Fruit fly (Drosophila melanogaster): Measurements from ENCODE around the gene rha.
A peak's percentile ranks its signal among the peaks of the same experiment; 100 is the strongest.

The rha gene

DNA sequence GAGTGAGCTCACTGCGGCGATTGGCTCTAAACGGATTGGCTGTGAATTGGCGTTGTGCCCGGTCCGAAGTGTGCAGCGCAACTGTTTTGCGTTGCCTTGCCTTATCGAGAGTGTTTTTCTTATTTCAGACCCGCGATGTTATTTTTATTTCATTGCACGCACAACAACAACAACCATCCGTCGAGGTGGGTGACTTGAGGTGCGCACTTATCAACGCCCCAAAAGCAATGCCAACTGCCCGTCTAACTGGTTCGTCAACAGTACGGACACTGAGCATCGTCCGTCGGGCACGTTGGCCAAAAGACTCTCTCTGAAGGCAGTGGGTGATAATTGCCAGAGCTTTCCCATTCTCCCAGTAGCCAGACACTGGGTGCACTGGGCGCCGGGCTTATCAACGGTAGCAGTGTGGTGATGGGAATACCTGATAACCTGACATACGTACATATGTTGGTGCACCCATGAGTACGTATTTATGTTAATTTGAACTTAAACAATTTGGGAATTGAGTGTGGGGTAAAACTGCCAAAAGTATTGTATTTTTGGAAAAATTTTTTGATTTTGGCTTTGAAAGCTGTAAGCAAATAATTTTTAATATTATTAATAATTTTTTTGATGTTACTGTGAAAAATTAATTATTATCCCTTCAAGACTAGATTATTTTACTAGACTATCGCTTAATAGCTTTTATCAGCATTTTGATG lies 44.6 kb upstream of the rha start, which contains the start of gene CG31102 (continued):
- TF ChIP-seq CG6272 (GFP tag; IDR thresholded peaks at IDR 0.05) (no peak), CG15514 (GFP tag; optimal IDR thresholded peaks at IDR 0.05) (no peak), CG4328 (GFP tag; optimal IDR thresholded peaks at IDR 0.05) (no peak), chinmo (GFP tag; IDR thresholded peaks at IDR 0.05; ENCODE audit: partially characterized antibody) (peak; percentile 85; the same call in 3 of the 4 replicates), CG3065 (GFP tag; optimal IDR thresholded peaks at IDR 0.05) (no peak), sc (optimal IDR thresholded peaks at IDR 0.05) (no peak), sc (GFP tag; optimal IDR thresholded peaks at IDR 0.05) (no peak), CG7357 (GFP tag; IDR thresholded peaks at IDR 0.05) (no peak), CG8281 (tag; optimal IDR thresholded peaks at IDR 0.05) (no peak), Dbx (GFP tag; IDR thresholded peaks at IDR 0.05) (0 out of 3 replicates have a peak, but pooled peaks have one; percentile 37), CG14050 (GFP tag; IDR thresholded peaks at IDR 0.05) (no peak), CG13123 (GFP tag; optimal IDR thresholded peaks at IDR 0.05) (no peak), sug (tag; optimal IDR thresholded peaks at IDR 0.05) (peak; percentile 53), schlank (tag; optimal IDR thresholded peaks at IDR 0.05) (no peak), pum (GFP tag; optimal IDR thresholded peaks at IDR 0.05) (no peak), Drgx (GFP tag; IDR thresholded peaks at IDR 0.05) (0 out of 2 replicates have a peak, but pooled peaks have one; percentile 12), CG12769 (tag; optimal IDR thresholded peaks at IDR 0.05) (peak; percentile 80), CG10543 (GFP tag; optimal IDR thresholded peaks at IDR 0.05) (peak; percentile 32), CG6765 (GFP tag; optimal IDR thresholded peaks at IDR 0.05) (no peak), Med (GFP tag) (no peak), az2 (GFP tag; optimal IDR thresholded peaks at IDR 0.05) (no peak), Bgb (GFP tag; IDR thresholded peaks at IDR 0.05; ENCODE audit: partially characterized antibody) (no peak), Meics (GFP tag; optimal IDR thresholded peaks at IDR 0.05) (no peak), Six4 (GFP tag; optimal IDR thresholded peaks at IDR 0.05) (no peak), CG8359 (GFP tag; optimal IDR thresholded peaks at IDR 0.05; ENCODE audit: borderline replicate concordance) (no peak), CG31224 (GFP tag; IDR thresholded peaks at IDR 0.05) (no peak), cwo (GFP tag; optimal IDR thresholded peaks at IDR 0.05) (no peak), emc (GFP tag; optimal IDR thresholded peaks at IDR 0.05) (no peak), CG15269 (tag; optimal IDR thresholded peaks at IDR 0.05) (no peak), gcm (GFP tag; optimal IDR thresholded peaks at IDR 0.05) (no peak), CG9932 (GFP tag; IDR thresholded peaks at IDR 0.05) (no peak), CG30431 (GFP tag; optimal IDR thresholded peaks at IDR 0.05) (no peak), CG2199 (GFP tag; IDR thresholded peaks at IDR 0.05) (no peak), Ets65A (GFP tag) (peak; percentile 58), exex (tag; optimal IDR thresholded peaks at IDR 0.05) (peak; percentile 78), so (GFP tag; IDR thresholded peaks at IDR 0.05) (no peak), CG6813 (GFP tag; optimal IDR thresholded peaks at IDR 0.05) (no peak), CG11398 (GFP tag; optimal IDR thresholded peaks at IDR 0.05) (no peak), CrebB (tag; optimal IDR thresholded peaks at IDR 0.05) (no peak), ftz-f1 (GFP tag; optimal IDR thresholded peaks at IDR 0.05) (no peak), lov (optimal IDR thresholded peaks at IDR 0.05) (no peak), lov (GFP tag; IDR thresholded peaks at IDR 0.05) (no peak), Hand (GFP tag; optimal IDR thresholded peaks at IDR 0.05) (no peak), dimm (GFP tag; IDR thresholded peaks at IDR 0.05) (no peak), CG10979 (tag; optimal IDR thresholded peaks at IDR 0.05) (no peak), kni (GFP tag; optimal IDR thresholded peaks at IDR 0.05) (no peak), sqz (GFP tag; optimal IDR thresholded peaks at IDR 0.05) (no peak), CG18619 (GFP tag; optimal IDR thresholded peaks at IDR 0.05) (no peak), CG34422 (GFP tag; IDR thresholded peaks at IDR 0.05) (0 out of 3 replicates have a peak, but pooled peaks have one; percentile 18), sd (tag; optimal IDR thresholded peaks at IDR 0.05) (no peak)
